Worm (Caenorhabditis elegans): ENCODE measurements around the gene F32D8.8.

ce11 chrV:10894601-10895000, 8.0 kb downstream of the F32D8.8 start, which contains the start of the genes F32D8.14 and F32D8.5:
- TF ChIP-seq dao-5 (tag; optimal IDR thresholded peaks at IDR 0.05), result no peak
- TF ChIP-seq him-1 (tag; optimal IDR thresholded peaks at IDR 0.05), result peak; percentile 33

Measured in whole organism, L4/young adult.